Worm (Caenorhabditis elegans) whole organism, L1 larva: ENCODE data around the gene C06E1.1.

Experiments used
- C34B4.2 ChIP-seq: sonication (generic microtip); optimal IDR thresholded peaks from 2 replicates; lab custom pipeline; 2017; ENCODE audit warnings: mild to moderate bottlenecking, missing genetic modification characterization, missing compliant biosample characterization
- ceh-82 ChIP-seq, 3 experiments: fragments of 150-350 bp in 1 of 3; sonication (generic microtip) in 2 of 3; optimal IDR thresholded peaks; 2 replicates each; lab custom pipeline; 2014 to 2017; ENCODE audit warnings: missing biosample characterization in 3 of 3, missing genetic modification characterization in 3 of 3
- elt-3 ChIP-seq, 6 experiments: fragments of 150-350 bp in 1 of 6; sonication (generic microtip); optimal IDR thresholded peaks; 2 replicates each; lab custom pipeline; 2017 to 2018; ENCODE audit warnings: missing biosample characterization in 6 of 6, missing genetic modification characterization in 6 of 6, inconsistent platforms in 1 of 6
- mdl-1 ChIP-seq, 2 experiments: fragments of 150-350 bp; optimal IDR thresholded peaks; 2 replicates each; lab custom pipeline; 2014 to 2017; ENCODE audit warnings: missing biosample characterization in 2 of 2, missing genetic modification characterization in 2 of 2, inconsistent platforms in 1 of 2
- nhr-12 ChIP-seq: sonication (generic microtip); optimal IDR thresholded peaks from 2 replicates; lab custom pipeline; 2017; ENCODE audit warnings: missing biosample characterization, missing genetic modification characterization
- nhr-90 ChIP-seq: sonication (generic microtip); optimal IDR thresholded peaks from 2 replicates; lab custom pipeline; 2016; ENCODE audit warnings: mild to moderate bottlenecking, missing genetic modification characterization, missing compliant biosample characterization; ENCODE audit not compliant: poor library complexity
- unc-62 ChIP-seq: fragments of 150-350 bp; optimal IDR thresholded peaks from 2 replicates; lab custom pipeline; 2014; ENCODE audit warnings: missing biosample characterization, missing genetic modification reagents, missing genetic modification characterization
- ztf-11 ChIP-seq, 2 experiments: sonication (generic microtip); optimal IDR thresholded peaks; 2 replicates each; lab custom pipeline; 2016 to 2017; ENCODE audit warnings: missing genetic modification characterization in 2 of 2, missing biosample characterization in 1 of 2, missing compliant biosample characterization in 1 of 2

- no peak for TF ChIP-seq ceh-82 (tag; optimal IDR thresholded peaks at IDR 0.05; lab: Kevin White, UChicago)
- TF ChIP-seq mdl-1 (tag; optimal IDR thresholded peaks at IDR 0.05; lab: Kevin White, UChicago), result no peak
- no peak for TF ChIP-seq nhr-90
- no peak for TF ChIP-seq nhr-12 (tag; lab: Kevin White, UChicago)
- TF ChIP-seq unc-62 (GFP tag; lab: Kevin White, UChicago), result no peak
- TF ChIP-seq ztf-11 (tag; optimal IDR thresholded peaks at IDR 0.05; lab: Kevin White, UChicago), result no peak
- TF ChIP-seq elt-3 (tag; optimal IDR thresholded peaks at IDR 0.05; lab: Kevin White, UChicago), result no peak
- no peak for TF ChIP-seq C34B4.2
Observed at ce11 chrIII:8616587-8616986, 11.0 kb downstream of the C06E1.1 start, which contains the start of gene C06E1.11.
